4 fruit fly cellular contexts compared by ENCODE assay signal in the genomic region with DNA sequence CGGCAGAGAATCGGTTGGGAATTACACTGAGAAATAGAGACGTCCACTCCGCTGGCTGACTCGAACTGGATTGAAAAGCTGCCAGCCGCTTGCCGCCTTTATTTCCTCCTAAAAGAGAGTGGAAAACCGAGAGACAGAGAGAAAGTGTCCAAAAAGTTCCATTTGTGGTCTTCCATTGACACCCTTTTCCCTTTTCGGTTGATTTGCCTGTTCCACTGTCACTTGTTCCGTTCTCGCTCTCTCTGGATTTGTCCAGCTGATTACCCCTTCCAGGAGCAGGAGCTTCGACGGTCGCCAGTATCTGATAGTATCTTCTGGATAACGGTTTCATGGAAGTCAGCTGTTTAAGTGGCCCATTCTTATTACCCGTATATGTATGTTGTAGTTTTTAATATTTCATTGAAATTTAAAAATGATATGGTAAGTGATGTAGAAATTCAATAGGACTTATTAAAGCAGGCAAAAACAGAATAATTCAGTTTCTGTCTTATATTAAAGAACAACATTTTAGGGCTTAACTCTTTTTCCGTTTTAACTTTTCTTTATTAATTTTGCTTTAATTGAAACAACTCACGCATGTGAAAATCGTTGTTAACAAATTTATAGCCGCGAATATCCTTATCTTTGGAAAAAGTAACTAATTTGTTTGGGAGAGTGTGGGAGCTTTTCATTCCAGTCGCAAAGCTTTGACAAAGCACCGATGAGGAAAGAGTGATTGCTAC.
TF ChIP-seq lines count a peak whose summit lies in the region.

Gene Slob (minus strand): TSS at position 51 of the 722 bp plus-strand sequence.

- TF ChIP-seq CTCF in whole organism, embryonic (GFP tag; optimal IDR thresholded peaks at IDR 0.05; lab: Kevin White, UChicago), result no peak

TF ChIP-seq in whole organism, adult, 20 proteins besides CTCF, POLR2A, EP300 and RAD21:
- TF ChIP-seq Crg-1 (GFP tag; optimal IDR thresholded peaks at IDR 0.05; lab: Kevin White, UChicago) (no peak), CG7045 (GFP tag; optimal IDR thresholded peaks at IDR 0.05; lab: Kevin White, UChicago) (peak; percentile 22), bab1 (GFP tag; optimal IDR thresholded peaks at IDR 0.05; lab: Kevin White, UChicago) (no peak), Hr96 (GFP tag; optimal IDR thresholded peaks at IDR 0.05; lab: Kevin White, UChicago) (no peak), CG14711 (tag; optimal IDR thresholded peaks at IDR 0.05; lab: Kevin White, UChicago) (no peak)

TF ChIP-seq in whole organism, embryonic, 481 proteins besides CTCF, POLR2A, EP300 and RAD21 (continues in another document):
- TF ChIP-seq emc (GFP tag; optimal IDR thresholded peaks at IDR 0.05; lab: Kevin White, UChicago) (no peak), eyg (GFP tag; optimal IDR thresholded peaks at IDR 0.05; lab: Kevin White, UChicago) (no peak), aop (GFP tag; IDR thresholded peaks at IDR 0.05; lab: Robert Waterston, UW) (no peak), sug (tag; optimal IDR thresholded peaks at IDR 0.05; lab: Kevin White, UChicago) (no peak), kni (GFP tag; optimal IDR thresholded peaks at IDR 0.05; lab: Kevin White, UChicago) (no peak), CG12236 (GFP tag; optimal IDR thresholded peaks at IDR 0.05; lab: Kevin White, UChicago) (no peak), Drgx (GFP tag; IDR thresholded peaks at IDR 0.05; lab: Robert Waterston, UW) (no peak), CG34422 (GFP tag; IDR thresholded peaks at IDR 0.05; lab: Robert Waterston, UW) (no peak), Atf6 (GFP tag; IDR thresholded peaks at IDR 0.05; lab: Robert Waterston, UW) (peak; percentile 19; the same call in 1 of the 2 replicates), sd (tag; optimal IDR thresholded peaks at IDR 0.05; lab: Kevin White, UChicago) (no peak), fd64A (GFP tag; optimal IDR thresholded peaks at IDR 0.05; lab: Kevin White, UChicago) (no peak), CG43689 (GFP tag; IDR thresholded peaks at IDR 0.05; lab: Robert Waterston, UW) (no peak), CG6175 (GFP tag; IDR thresholded peaks at IDR 0.05; lab: Robert Waterston, UW) (no peak), knrl (GFP tag; IDR thresholded peaks at IDR 0.05; lab: Robert Waterston, UW; ENCODE audit: partially characterized antibody) (no peak), Jarid2 (GFP tag; optimal IDR thresholded peaks at IDR 0.05; lab: Kevin White, UChicago) (no peak), Nf-YB (GFP tag; optimal IDR thresholded peaks at IDR 0.05; lab: Kevin White, UChicago) (no peak), CG8281 (tag; optimal IDR thresholded peaks at IDR 0.05; lab: Kevin White, UChicago) (no peak), Elba2 (GFP tag; optimal IDR thresholded peaks at IDR 0.05; lab: Kevin White, UChicago) (no peak), tll (GFP tag; optimal IDR thresholded peaks at IDR 0.05; lab: Kevin White, UChicago) (no peak), Aef1 (GFP tag; IDR thresholded peaks at IDR 0.05; lab: Robert Waterston, UW) (no peak), CG11560 (tag; IDR thresholded peaks at IDR 0.05; lab: Robert Waterston, UW) (no peak), Taf1 (GFP tag; IDR thresholded peaks at IDR 0.05; lab: Robert Waterston, UW) (no peak), CG7839 (tag; optimal IDR thresholded peaks at IDR 0.05; lab: Kevin White, UChicago) (peak; percentile 28), HLH54F (GFP tag; optimal IDR thresholded peaks at IDR 0.05; lab: Kevin White, UChicago) (no peak), CG11695 (GFP tag; IDR thresholded peaks at IDR 0.05; lab: Robert Waterston, UW) (no peak), CG4424 (GFP tag; optimal IDR thresholded peaks at IDR 0.05; lab: Kevin White, UChicago) (no peak), fu2 (GFP tag; optimal IDR thresholded peaks at IDR 0.05; lab: Kevin White, UChicago) (no peak)

TF ChIP-seq in whole organism, prepupa, 60 proteins besides CTCF, POLR2A, EP300 and RAD21:
- TF ChIP-seq Eip78C (GFP tag; lab: Kevin White, UChicago), result peak; percentile 26
- no peak for TF ChIP-seq achi (GFP tag; optimal IDR thresholded peaks at IDR 0.05; lab: Kevin White, UChicago)

TF ChIP-seq in whole organism, pupa, 21 proteins besides CTCF, POLR2A, EP300 and RAD21:
- TF ChIP-seq CG8159 (tag; optimal IDR thresholded peaks at IDR 0.05; lab: Kevin White, UChicago), result peak; percentile 2
- TF ChIP-seq D1 (tag; optimal IDR thresholded peaks at IDR 0.05; lab: Kevin White, UChicago), result no peak
